Worm (Caenorhabditis elegans) whole organism, L4/young adult: Measurements from ENCODE around the gene csn-5.

Source experiments
- W03F9.2 ChIP-seq: fragments of 150-350 bp; optimal IDR thresholded peaks from 2 replicates; lab custom pipeline; 2014; ENCODE audit warnings: missing biosample characterization, missing genetic modification characterization
- dao-5 ChIP-seq: sonication (generic microtip); optimal IDR thresholded peaks from 2 replicates; lab custom pipeline; 2016; ENCODE audit warnings: missing genotype, missing genetic modification characterization, moderate library complexity, missing compliant biosample characterization
- him-1 ChIP-seq: sonication (generic microtip); optimal IDR thresholded peaks from 2 replicates; lab custom pipeline; 2016; ENCODE audit warnings: missing genotype, missing genetic modification reagents, missing genetic modification characterization, missing compliant biosample characterization

Gene csn-5

DNA sequence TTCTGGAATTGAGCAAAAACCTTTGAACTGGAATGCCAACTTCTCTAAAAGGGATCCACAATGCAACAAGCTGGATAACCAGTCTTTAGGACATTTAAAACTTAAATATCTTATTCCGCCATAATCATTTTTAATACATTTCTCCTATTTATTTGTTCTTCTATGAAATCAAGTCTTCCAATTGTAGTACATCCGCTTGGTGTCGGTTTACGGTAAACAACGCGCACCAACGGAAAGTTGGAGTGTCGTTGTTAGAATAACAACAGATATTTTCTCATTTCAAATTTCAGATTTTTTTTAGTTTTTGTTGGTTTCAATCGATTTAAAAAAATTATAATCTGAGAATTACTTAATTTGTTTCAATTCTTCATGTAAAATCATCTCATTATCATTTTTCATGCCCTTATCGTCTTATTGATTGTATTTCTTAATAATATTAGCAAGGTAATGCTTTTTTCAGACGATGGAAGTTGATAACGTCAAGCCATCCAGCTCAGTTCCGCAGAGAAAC, at the start of gene csn-5:
TSS of gene csn-5 (plus strand) at position 461 of the 511 bp plus-strand sequence.
- TF ChIP-seq dao-5 (tag; lab: Kevin White, UChicago) (no peak), W03F9.2 (no peak), him-1 (tag; lab: Kevin White, UChicago) (no peak)

DNA sequence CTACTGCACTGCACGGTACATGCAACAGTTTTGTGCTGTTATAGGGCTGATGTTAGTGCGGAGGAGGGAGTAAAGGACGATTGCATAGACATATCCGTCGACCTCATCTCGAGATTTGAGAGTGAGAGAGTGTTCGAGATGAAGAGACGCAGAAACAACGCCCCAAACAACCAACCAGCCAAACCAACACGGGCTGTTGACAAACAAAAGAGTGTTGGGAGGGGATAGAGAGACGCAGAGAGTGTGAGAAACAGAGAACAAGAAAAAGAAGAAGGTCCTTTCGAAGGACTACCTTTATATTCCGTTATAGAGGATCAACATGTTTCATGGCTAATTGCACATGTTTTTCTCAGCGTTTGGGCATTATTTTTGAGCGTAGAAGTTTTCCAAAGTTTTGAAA, 49.0 kb upstream of the csn-5 start:
- TF ChIP-seq W03F9.2, result no peak
- TF ChIP-seq him-1 (tag; lab: Kevin White, UChicago), result no peak
- TF ChIP-seq dao-5 (tag; lab: Kevin White, UChicago), result no peak

- TF ChIP-seq dao-5 (tag; lab: Kevin White, UChicago), result no peak
- TF ChIP-seq W03F9.2, result no peak
Measured at ce11 chrIV:5602415-5602814, 46.9 kb upstream of the csn-5 start.

ce11 chrIV:5603321-5603720, 46.0 kb upstream of the csn-5 start:
- TF ChIP-seq him-1 (tag; lab: Kevin White, UChicago) (no peak), W03F9.2 (no peak), dao-5 (tag; lab: Kevin White, UChicago) (no peak)

- TF ChIP-seq dao-5 (tag; lab: Kevin White, UChicago), result no peak
- no peak for TF ChIP-seq W03F9.2
- no peak for TF ChIP-seq him-1 (tag; lab: Kevin White, UChicago)
Measured at ce11 chrIV:5604465-5604864, 44.9 kb upstream of the csn-5 start.

- TF ChIP-seq him-1 (tag; lab: Kevin White, UChicago) (no peak), dao-5 (tag; lab: Kevin White, UChicago) (no peak), W03F9.2 (no peak)
Measured at ce11 chrIV:5605225-5605624, 44.1 kb upstream of the csn-5 start.

ce11 chrIV:5607343-5607742, 42.0 kb upstream of the csn-5 start:
- TF ChIP-seq dao-5 (tag; lab: Kevin White, UChicago) (no peak), W03F9.2 (peak; percentile 42), him-1 (tag; lab: Kevin White, UChicago) (peak; percentile 95)

DNA sequence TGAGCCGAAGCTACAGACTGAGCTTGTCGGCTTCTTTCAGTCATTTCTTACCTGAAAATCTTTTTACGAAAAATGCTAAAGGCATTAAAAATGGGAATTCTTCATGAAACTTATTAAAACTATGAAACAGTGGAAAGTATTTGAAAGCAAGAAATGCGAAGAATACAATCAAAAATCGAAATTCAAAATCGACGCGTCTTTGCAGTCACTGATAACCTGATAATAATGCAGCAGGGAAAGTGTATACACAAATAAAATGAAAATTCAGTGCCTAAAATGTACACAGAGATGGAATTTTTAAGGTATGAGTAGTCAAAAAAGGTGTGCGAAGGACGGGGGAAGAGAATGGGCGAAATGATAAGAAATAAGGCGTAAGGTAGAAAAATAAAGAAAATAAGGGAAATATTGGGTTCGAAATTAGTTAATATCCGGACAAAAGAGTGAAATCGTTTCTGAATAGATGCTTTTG, 34.7 kb upstream of the csn-5 start, which contains the start of gene C39H7.4:
TSS of gene C39H7.4 (minus strand) at position 51 of the 469 bp plus-strand sequence.
- TF ChIP-seq him-1 (tag; lab: Kevin White, UChicago) (no peak), dao-5 (tag; lab: Kevin White, UChicago) (no peak), W03F9.2 (no peak)

DNA sequence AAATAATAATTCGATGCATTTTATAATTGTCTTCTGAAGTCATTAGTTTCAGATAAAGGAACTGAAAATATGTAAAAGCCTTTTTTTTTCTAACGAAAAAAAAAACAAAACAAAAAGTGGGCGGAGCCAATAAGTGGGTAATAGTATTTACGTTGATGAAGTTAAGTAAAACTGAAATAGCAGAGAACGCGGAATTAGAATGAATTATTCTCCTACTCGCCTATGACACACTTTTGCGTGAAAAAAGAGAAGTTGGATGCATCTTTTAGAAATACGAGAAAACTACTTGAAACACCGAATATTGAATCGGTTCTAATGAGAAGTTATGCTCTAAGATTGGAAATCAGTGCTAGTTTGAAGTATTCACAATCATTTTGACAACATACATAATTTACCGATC, 29.7 kb upstream of the csn-5 start, which contains the start of gene srsx-16:
TSS of gene srsx-16 (minus strand) at position 101 of the 400 bp plus-strand sequence.
- TF ChIP-seq dao-5 (tag; lab: Kevin White, UChicago) (no peak), W03F9.2 (no peak), him-1 (tag; lab: Kevin White, UChicago) (no peak)

DNA sequence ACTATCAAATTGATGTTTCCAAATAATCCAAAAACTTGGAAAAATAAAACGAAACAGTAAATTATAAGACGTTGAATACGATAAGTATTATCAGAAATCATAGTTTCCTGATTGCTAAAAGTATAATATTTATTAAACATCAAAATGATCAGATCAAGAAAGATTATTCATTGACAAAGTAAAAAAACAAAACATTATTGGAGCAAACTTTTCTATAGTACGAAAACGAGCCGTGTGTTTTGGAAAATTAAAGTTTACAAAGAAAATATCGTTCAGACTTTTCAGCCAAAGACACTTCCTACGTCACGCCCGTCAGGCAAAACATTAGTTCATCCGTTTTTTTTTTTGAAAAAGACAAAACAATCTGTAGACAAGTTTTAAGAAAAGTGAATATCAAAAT, 25.6 kb upstream of the csn-5 start, which contains the start of gene srsx-15:
TSS of gene srsx-15 (minus strand) at position 101 of the 400 bp plus-strand sequence.
- no peak for TF ChIP-seq dao-5 (tag; lab: Kevin White, UChicago)
- no peak for TF ChIP-seq him-1 (tag; lab: Kevin White, UChicago)
- no peak for TF ChIP-seq W03F9.2

ce11 chrIV:5627056-5627455, 22.3 kb upstream of the csn-5 start, which contains the start of gene srsx-14:
Gene srsx-14 (minus strand): TSS chrIV:5627156.
- TF ChIP-seq him-1 (tag; lab: Kevin White, UChicago), result no peak
- no peak for TF ChIP-seq W03F9.2
- no peak for TF ChIP-seq dao-5 (tag; lab: Kevin White, UChicago)

DNA sequence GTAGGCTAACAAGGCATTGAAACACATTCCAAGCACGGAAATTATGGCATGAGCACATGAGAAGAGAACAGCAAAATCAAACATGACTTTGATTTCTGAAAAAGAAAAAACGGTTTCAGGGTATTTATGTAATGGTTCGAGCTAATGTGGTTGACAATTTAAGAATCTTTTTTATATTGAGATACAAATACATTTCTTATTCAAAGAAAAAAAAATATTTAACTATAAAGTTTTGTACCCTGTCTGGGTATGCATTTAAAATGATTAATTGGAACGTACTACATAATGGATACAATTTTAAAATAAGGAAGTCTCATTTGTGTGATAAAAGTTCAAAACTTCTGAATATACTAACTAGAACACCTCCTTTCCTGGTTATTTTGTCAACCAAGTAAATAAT, 19.2 kb upstream of the csn-5 start, which contains the start of gene srd-12:
TSS of gene srd-12 (minus strand) at position 101 of the 400 bp plus-strand sequence.
- no peak for TF ChIP-seq him-1 (tag; lab: Kevin White, UChicago)
- TF ChIP-seq dao-5 (tag; lab: Kevin White, UChicago), result no peak
- no peak for TF ChIP-seq W03F9.2

DNA sequence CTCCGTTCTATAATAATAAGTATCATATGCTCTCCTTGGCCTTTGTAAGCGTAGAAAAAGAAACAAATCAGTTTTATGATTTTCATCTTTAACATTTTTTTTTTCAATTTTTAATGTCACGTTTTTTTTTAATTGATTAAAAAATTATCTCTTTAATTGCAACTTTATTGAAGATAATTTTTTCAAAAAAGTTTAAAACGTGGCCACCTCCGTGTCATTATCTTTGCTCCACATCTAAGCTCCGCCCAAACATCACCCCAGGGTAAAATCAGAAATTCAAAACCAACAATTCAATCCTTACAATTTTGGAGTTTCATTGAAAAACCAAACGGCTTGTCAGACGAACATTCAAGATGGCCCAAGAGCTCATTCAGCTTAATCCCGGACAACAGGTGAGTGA, 17.7 kb upstream of the csn-5 start, which contains the start of gene ttbk-8.2:
TSS of gene ttbk-8.2 (plus strand) at position 301 of the 400 bp plus-strand sequence.
- TF ChIP-seq dao-5 (tag; lab: Kevin White, UChicago) (no peak), him-1 (tag; lab: Kevin White, UChicago) (no peak), W03F9.2 (no peak)

- no peak for TF ChIP-seq dao-5 (tag; lab: Kevin White, UChicago)
- TF ChIP-seq W03F9.2, result no peak
- TF ChIP-seq him-1 (tag; lab: Kevin White, UChicago), result no peak
Measured at ce11 chrIV:5632536-5632935, 16.8 kb upstream of the csn-5 start.

- TF ChIP-seq dao-5 (tag; lab: Kevin White, UChicago), result no peak
- no peak for TF ChIP-seq him-1 (tag; lab: Kevin White, UChicago)
- no peak for TF ChIP-seq W03F9.2
Measured at ce11 chrIV:5635551-5635950, 13.8 kb upstream of the csn-5 start, which contains the start of gene srd-13. Gene srd-13 (minus strand): TSS chrIV:5635651.
